Worm (Caenorhabditis elegans) whole organism, L4 larva: ENCODE results near the gene ZC374.2.

Source experiments
- D1046.2 ChIP-seq: fragments of 200-800 bp; sonication (Bioruptor generic); IDR thresholded peaks from 2 replicates; pipeline ENCODE4 v1.3.6; 2022; ENCODE audit warnings: missing genetic modification characterization, missing compliant biosample characterization
- F26F4.8 ChIP-seq: fragments of 200-800 bp; sonication (Bioruptor generic); conservative IDR thresholded peaks from 2 replicates; pipeline ENCODE4 v1.3.6; 2022; ENCODE audit warnings: missing genetic modification characterization, missing compliant biosample characterization
- T26A8.4 ChIP-seq: fragments of 200-800 bp; sonication (Bioruptor generic); IDR thresholded peaks from 2 replicates; pipeline ENCODE4 v1.3.6; 2022; ENCODE audit warnings: missing genetic modification characterization, missing compliant biosample characterization
- Y5F2A.4 ChIP-seq: fragments of 200-800 bp; sonication (Bioruptor generic); optimal IDR thresholded peaks from 2 replicates; lab custom pipeline; 2018; ENCODE audit warnings: mild to moderate bottlenecking, missing genetic modification characterization, missing compliant biosample characterization
- aha-1 ChIP-seq: fragments of 150-350 bp; peaks from one replicate; lab custom pipeline; 2014; ENCODE audit warnings: missing biosample characterization, missing genetic modification characterization
- ama-1 ChIP-seq: fragments of 150-350 bp; optimal IDR thresholded peaks from 2 replicates; lab custom pipeline; 2014; ENCODE audit warnings: inconsistent platforms, mixed read lengths
- arid-1 ChIP-seq: fragments of 200-800 bp; sonication (Bioruptor generic); conservative IDR thresholded peaks from 2 replicates; pipeline ENCODE4 v1.3.6; 2022; ENCODE audit warnings: missing genetic modification reagents, missing genetic modification characterization, missing compliant biosample characterization
- ceh-28 ChIP-seq: fragments of 150-350 bp; optimal IDR thresholded peaks from 2 replicates; lab custom pipeline; 2014; ENCODE audit warnings: missing biosample characterization, missing genetic modification reagents, missing genetic modification characterization
- ceh-32 ChIP-seq: sonication (generic microtip); optimal IDR thresholded peaks from 2 replicates; lab custom pipeline; 2016; ENCODE audit warnings: mild to moderate bottlenecking, missing genetic modification characterization, missing compliant biosample characterization; ENCODE audit not compliant: poor library complexity
- ceh-82 ChIP-seq: sonication (generic microtip); optimal IDR thresholded peaks from 2 replicates; lab custom pipeline; 2017; ENCODE audit warnings: missing biosample characterization, missing genetic modification characterization
- ctbp-1 ChIP-seq: fragments of 200-800 bp; sonication (Bioruptor generic); IDR thresholded peaks from 2 replicates; pipeline ENCODE4 v1.3.6; 2022; ENCODE audit warnings: missing genetic modification reagents, missing genetic modification characterization, missing compliant biosample characterization
- daf-12 ChIP-seq: fragments of 150-350 bp; optimal IDR thresholded peaks from 2 replicates; lab custom pipeline; 2014; ENCODE audit warnings: missing biosample characterization, missing genetic modification reagents, missing genetic modification characterization
- daf-16 ChIP-seq, 3 experiments: sonication (generic microtip); optimal IDR thresholded peaks; 2 replicates each; lab custom pipeline; 2016 to 2017; ENCODE audit warnings: missing genetic modification characterization in 3 of 3, missing genetic modification reagents in 3 of 3, mild to moderate bottlenecking in 2 of 3, missing compliant biosample characterization in 2 of 3, missing biosample characterization in 1 of 3, moderate library complexity in 1 of 3
- daf-8 ChIP-seq: fragments of 200-800 bp; sonication (Bioruptor generic); IDR thresholded peaks from 2 replicates; pipeline ENCODE4 v1.3.6; 2022; ENCODE audit warnings: missing genetic modification characterization, missing compliant biosample characterization
- dmd-6 ChIP-seq: fragments of 200-800 bp; sonication (Bioruptor generic); IDR thresholded peaks from 2 replicates; pipeline ENCODE4 v1.3.6; 2022; ENCODE audit warnings: missing genetic modification reagents, missing genetic modification characterization, missing compliant biosample characterization
- dmd-8 ChIP-seq: fragments of 200-800 bp; sonication (Bioruptor generic); IDR thresholded peaks from 2 replicates; pipeline ENCODE4 v1.3.6; 2022; ENCODE audit warnings: missing genetic modification characterization, missing compliant biosample characterization
- dpl-1 ChIP-seq: fragments of 150-350 bp; optimal IDR thresholded peaks from 2 replicates; lab custom pipeline; 2014; ENCODE audit warnings: missing biosample characterization, missing genetic modification reagents, missing genetic modification characterization
- hif-1 ChIP-seq, 2 experiments: sonication (generic microtip); optimal IDR thresholded peaks; 2 replicates each; lab custom pipeline; 2016 to 2017; ENCODE audit warnings: missing compliant biosample characterization in 2 of 2, missing genetic modification characterization in 2 of 2, missing genetic modification reagents in 2 of 2, missing genotype in 2 of 2, mild to moderate bottlenecking in 1 of 2
- hmg-1.1 ChIP-seq: fragments of 200-800 bp; sonication (Bioruptor generic); IDR thresholded peaks from 2 replicates; pipeline ENCODE4 v1.3.6; 2022; ENCODE audit warnings: missing genetic modification reagents, missing genetic modification characterization, missing compliant biosample characterization
- lin-1 ChIP-seq: fragments of 200-800 bp; sonication (Bioruptor generic); IDR thresholded peaks from 2 replicates; pipeline ENCODE4 v1.3.6; 2022; ENCODE audit warnings: missing genetic modification reagents, missing genetic modification characterization, missing compliant biosample characterization
- lin-29 ChIP-seq: fragments of 200-800 bp; sonication (Bioruptor generic); IDR thresholded peaks from 2 replicates; pipeline ENCODE4 v1.3.6; 2022; ENCODE audit warnings: missing genetic modification reagents, missing genetic modification characterization, missing compliant biosample characterization
- lin-38 ChIP-seq: fragments of 200-800 bp; sonication (Bioruptor generic); IDR thresholded peaks from 2 replicates; pipeline ENCODE4 v1.3.6; 2022; ENCODE audit warnings: missing genetic modification reagents, missing genetic modification characterization, missing compliant biosample characterization
- lir-3 ChIP-seq: sonication (generic microtip); optimal IDR thresholded peaks from 2 replicates; lab custom pipeline; 2016; ENCODE audit warnings: mild to moderate bottlenecking, missing genetic modification characterization, missing compliant biosample characterization
- lsy-2 ChIP-seq, 2 experiments: fragments of 150-350 bp in 1 of 2; sonication (generic microtip) in 1 of 2; optimal IDR thresholded peaks; 2 replicates each; lab custom pipeline; 2014 to 2017; ENCODE audit warnings: missing biosample characterization in 2 of 2, missing genetic modification characterization in 2 of 2
- madf-9 ChIP-seq: fragments of 200-800 bp; sonication (Bioruptor generic); conservative IDR thresholded peaks from 2 replicates; pipeline ENCODE4 v1.3.6; 2022; ENCODE audit warnings: missing genetic modification reagents, missing genetic modification characterization, missing compliant biosample characterization
- mdl-1 ChIP-seq, 2 experiments: fragments of 150-350 bp in 1 of 2; sonication (generic microtip) in 1 of 2; optimal IDR thresholded peaks; 2 replicates each; lab custom pipeline; 2014 to 2017; ENCODE audit warnings: missing biosample characterization in 2 of 2, missing genetic modification characterization in 2 of 2
- mdt-29 ChIP-seq: fragments of 200-800 bp; sonication (Bioruptor generic); IDR thresholded peaks from 2 replicates; pipeline ENCODE4 v1.3.6; 2022; ENCODE audit warnings: missing genetic modification reagents, missing genetic modification characterization, missing compliant biosample characterization
- mes-2 ChIP-seq: sonication (generic microtip); optimal IDR thresholded peaks from 2 replicates; lab custom pipeline; 2016; ENCODE audit warnings: missing genotype, mild to moderate bottlenecking, missing genetic modification characterization, missing compliant biosample characterization; ENCODE audit not compliant: poor library complexity, severe bottlenecking
- mxl-2 ChIP-seq: fragments of 200-800 bp; sonication (Bioruptor generic); conservative IDR thresholded peaks from 2 replicates; pipeline ENCODE4 v1.3.6; 2022; ENCODE audit warnings: missing genetic modification reagents, missing genetic modification characterization, missing compliant biosample characterization
- nhr-237 ChIP-seq: sonication (generic microtip); optimal IDR thresholded peaks from 2 replicates; lab custom pipeline; 2017; ENCODE audit warnings: missing biosample characterization, missing genetic modification characterization
- nhr-25 ChIP-seq: sonication (generic microtip); optimal IDR thresholded peaks from 2 replicates; lab custom pipeline; 2017; ENCODE audit warnings: missing genetic modification characterization, mild to moderate bottlenecking, missing compliant biosample characterization, antibody characterized with exemption, moderate library complexity, borderline replicate concordance; ENCODE audit not compliant: insufficient read depth
- nhr-41 ChIP-seq: fragments of 200-800 bp; sonication (Bioruptor generic); IDR thresholded peaks from 2 replicates; pipeline ENCODE4 v1.3.6; 2022; ENCODE audit warnings: missing genetic modification reagents, missing genetic modification characterization, missing compliant biosample characterization
- pqm-1 ChIP-seq: sonication (generic microtip); optimal IDR thresholded peaks from 2 replicates; lab custom pipeline; 2017; ENCODE audit warnings: missing biosample characterization, missing genetic modification characterization
- rbr-2 ChIP-seq: sonication (generic microtip); optimal IDR thresholded peaks from 2 replicates; lab custom pipeline; 2016; ENCODE audit warnings: missing genotype, missing genetic modification characterization, missing compliant biosample characterization
- snpc-4 ChIP-seq: fragments of 150-350 bp; optimal IDR thresholded peaks from 2 replicates; lab custom pipeline; 2014; ENCODE audit warnings: missing biosample characterization, missing genetic modification characterization
- unc-39 ChIP-seq: sonication (generic microtip); optimal IDR thresholded peaks from 2 replicates; lab custom pipeline; 2017; ENCODE audit warnings: missing biosample characterization, missing genetic modification characterization
- unc-62 ChIP-seq, 3 experiments: fragments of 150-350 bp in 1 of 3; sonication (generic microtip); optimal IDR thresholded peaks in 2 of 3; peaks in 1 of 3; 1 replicate in 1 of 3; 2 replicates in 2 of 3; lab custom pipeline; 2014 to 2017; ENCODE audit warnings: missing biosample characterization in 3 of 3, missing genetic modification characterization in 3 of 3, missing genetic modification reagents in 3 of 3, missing genotype in 1 of 3
- zag-1 ChIP-seq: fragments of 150-350 bp; optimal IDR thresholded peaks from 2 replicates; lab custom pipeline; 2014; ENCODE audit warnings: missing biosample characterization, missing genetic modification characterization
- zfp-3 ChIP-seq: fragments of 200-800 bp; sonication (Bioruptor generic); conservative IDR thresholded peaks from 2 replicates; pipeline ENCODE4 v1.3.6; 2022; ENCODE audit warnings: missing genetic modification reagents, missing genetic modification characterization, missing compliant biosample characterization
- zip-11 ChIP-seq: fragments of 200-800 bp; sonication (Bioruptor generic); IDR thresholded peaks from 2 replicates; pipeline ENCODE4 v1.3.6; 2022; ENCODE audit warnings: missing genetic modification characterization, missing compliant biosample characterization
- zip-2 ChIP-seq: fragments of 150-350 bp; optimal IDR thresholded peaks from 2 replicates; lab custom pipeline; 2014; ENCODE audit warnings: missing biosample characterization, missing genetic modification characterization
- ztf-7 ChIP-seq: fragments of 150-350 bp; optimal IDR thresholded peaks from 2 replicates; lab custom pipeline; 2014; ENCODE audit warnings: missing biosample characterization, missing genetic modification characterization

The ZC374.2 gene

DNA sequence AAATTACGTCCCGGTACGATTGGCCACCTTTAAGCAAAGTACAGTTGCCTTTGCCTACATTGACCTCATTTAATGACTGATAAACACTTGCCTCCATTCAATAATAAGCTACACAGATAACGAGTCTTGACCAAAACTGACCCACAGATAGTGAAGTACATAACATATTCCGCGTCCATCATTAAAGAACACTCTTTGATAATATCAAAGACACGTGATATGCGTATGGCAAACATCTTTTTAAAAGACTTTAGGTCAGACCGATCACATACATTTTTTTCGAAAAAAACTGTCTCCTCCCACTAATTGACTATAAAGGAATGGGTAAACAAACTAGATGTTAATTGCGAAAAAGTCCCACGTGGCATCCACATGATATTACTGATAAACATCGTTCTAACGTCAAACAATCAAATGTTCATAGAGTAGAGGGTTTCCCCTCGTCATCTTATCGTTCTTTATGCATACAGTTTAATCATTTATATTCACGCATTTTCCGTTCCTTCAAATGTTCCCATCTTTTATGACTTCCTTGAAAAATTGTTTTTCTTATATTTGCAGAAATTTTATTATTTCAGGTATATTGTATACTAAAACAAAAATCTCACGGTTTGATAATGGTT is 36.9 kb upstream of the ZC374.2 start, which contains the start of gene W07E11.1 (continued):
- no peak for TF ChIP-seq lin-29 (GFP tag; lab: Robert Waterston, UW)
- TF ChIP-seq ama-1 (lab: Kevin White, UChicago), result no peak
- no peak for TF ChIP-seq zfp-3 (GFP tag; lab: Robert Waterston, UW)
- TF ChIP-seq ceh-32 (tag; lab: Kevin White, UChicago), result no peak
- no peak for TF ChIP-seq F26F4.8 (GFP tag; lab: Robert Waterston, UW)
- no peak for TF ChIP-seq D1046.2 (GFP tag; lab: Robert Waterston, UW)
- TF ChIP-seq unc-62 (GFP tag; optimal IDR thresholded peaks at IDR 0.05 in 1 of 2; lab: Kevin White, UChicago), result no peak
- no peak for TF ChIP-seq unc-62 (tag; optimal IDR thresholded peaks at IDR 0.05; lab: Kevin White, UChicago)
- TF ChIP-seq T26A8.4 (GFP tag; lab: Robert Waterston, UW), result peak; percentile 61
- TF ChIP-seq aha-1 (tag; lab: Kevin White, UChicago), result peak; percentile 90
- TF ChIP-seq dmd-8 (GFP tag; lab: Robert Waterston, UW), result no peak
- TF ChIP-seq lsy-2 (tag; optimal IDR thresholded peaks at IDR 0.05; lab: Kevin White, UChicago), result peak in 1 of 2 experiments; percentile 19
- no peak for TF ChIP-seq mdt-29 (GFP tag; lab: Robert Waterston, UW)
- TF ChIP-seq pqm-1 (tag; lab: Kevin White, UChicago), result peak; percentile 59
- TF ChIP-seq madf-9 (GFP tag; lab: Robert Waterston, UW), result no peak
- TF ChIP-seq hmg-1.1 (GFP tag; lab: Robert Waterston, UW), result no peak
- TF ChIP-seq nhr-25 (tag; lab: Kevin White, UChicago), result no peak
- TF ChIP-seq zag-1 (tag; lab: Kevin White, UChicago), result no peak
- no peak for TF ChIP-seq ctbp-1 (GFP tag; lab: Robert Waterston, UW)
- TF ChIP-seq lin-38 (GFP tag; lab: Robert Waterston, UW), result no peak
- TF ChIP-seq rbr-2, result no peak
- no peak for TF ChIP-seq snpc-4 (tag; lab: Kevin White, UChicago)
- peak; percentile 36 for TF ChIP-seq zip-2 (tag; lab: Kevin White, UChicago)
- TF ChIP-seq ceh-28 (tag; lab: Kevin White, UChicago), result no peak
- TF ChIP-seq daf-12, result no peak
- TF ChIP-seq dpl-1 (GFP tag; lab: Kevin White, UChicago), result no peak
- TF ChIP-seq mes-2, result peak; percentile 59
- TF ChIP-seq lin-1 (GFP tag; lab: Robert Waterston, UW), result 0 out of 2 replicates have a peak, but pooled peaks have one; percentile 23
- no peak for TF ChIP-seq ceh-82 (tag; lab: Kevin White, UChicago)
- TF ChIP-seq mdl-1 (tag; optimal IDR thresholded peaks at IDR 0.05; lab: Kevin White, UChicago), result peak in 1 of 2 experiments; percentile 20
- TF ChIP-seq nhr-237 (tag; lab: Kevin White, UChicago), result no peak
- TF ChIP-seq daf-16 (GFP tag; optimal IDR thresholded peaks at IDR 0.05; lab: Kevin White, UChicago), result peak in 1 of 2 experiments; percentile 87
- TF ChIP-seq daf-16 (tag; optimal IDR thresholded peaks at IDR 0.05; lab: Kevin White, UChicago), result peak; percentile 98
- peak; percentile 69; the same call in 1 of the 2 replicates for TF ChIP-seq mxl-2 (GFP tag; lab: Robert Waterston, UW)
- no peak for TF ChIP-seq unc-39 (tag; lab: Kevin White, UChicago)
- peak; percentile 22 to 46 for TF ChIP-seq hif-1 (tag; optimal IDR thresholded peaks at IDR 0.05; lab: Kevin White, UChicago)
- no peak for TF ChIP-seq arid-1
- no peak for TF ChIP-seq lir-3 (tag; lab: Kevin White, UChicago)
- TF ChIP-seq daf-8 (GFP tag; lab: Robert Waterston, UW), result no peak
- TF ChIP-seq dmd-6 (GFP tag; lab: Robert Waterston, UW), result peak; percentile 66
- no peak for TF ChIP-seq ztf-7 (tag; lab: Kevin White, UChicago)
- TF ChIP-seq zip-11 (GFP tag; lab: Robert Waterston, UW), result no peak
- no peak for TF ChIP-seq Y5F2A.4
- TF ChIP-seq nhr-41 (GFP tag; lab: Robert Waterston, UW), result no peak
